Worm (Caenorhabditis elegans) whole organism, young adult: ENCODE data around the gene col-97.

Experiments used
- T07F8.4 ChIP-seq: sonication (generic microtip); optimal IDR thresholded peaks from 2 replicates; lab custom pipeline; 2016; ENCODE audit warnings: mild to moderate bottlenecking, missing genetic modification characterization, moderate library complexity, missing compliant biosample characterization
- die-1 ChIP-seq: sonication (generic microtip); optimal IDR thresholded peaks from 2 replicates; lab custom pipeline; 2016; ENCODE audit warnings: missing genotype, mild to moderate bottlenecking, missing genetic modification characterization, missing compliant biosample characterization
- snpc-3.4 ChIP-seq: sonication (generic microtip); optimal IDR thresholded peaks from 2 replicates; lab custom pipeline; 2017; ENCODE audit warnings: missing genetic modification characterization, mild to moderate bottlenecking, missing compliant biosample characterization, antibody characterized with exemption, moderate library complexity, missing genotype, missing genetic modification reagents

DNA sequence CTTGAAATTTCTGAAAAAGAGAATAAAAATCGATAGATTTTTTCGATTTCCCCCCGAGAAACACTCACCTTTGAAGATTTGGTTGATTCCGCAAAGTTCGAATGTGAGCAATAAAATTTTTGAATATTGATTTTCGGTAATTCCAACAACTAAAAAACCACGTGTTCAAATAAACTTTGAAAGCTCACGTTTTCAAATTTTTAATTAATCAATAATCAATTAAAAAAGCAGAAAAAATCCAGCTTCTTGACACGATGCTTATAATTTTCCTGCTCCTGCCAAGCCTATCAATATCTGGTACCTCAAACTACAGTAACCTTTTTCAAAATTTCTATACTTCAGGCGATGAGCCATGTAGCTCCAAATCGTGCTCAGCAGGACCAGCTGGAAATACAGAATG lies 6.1 kb downstream of the col-97 start, which contains the start of gene ZK1010.5:
- TF ChIP-seq snpc-3.4 (tag; lab: Kevin White, UChicago) (no peak), T07F8.4 (tag; lab: Kevin White, UChicago) (no peak), die-1 (tag; lab: Kevin White, UChicago) (no peak)
